Worm (Caenorhabditis elegans) whole organism, mixed stage, embryonic: ENCODE data around the gene cwp-4.
A peak's percentile ranks its signal among the peaks of the same experiment; 100 is the strongest.

Experiments
- M03D4.4 ChIP-seq: sonication (generic microtip); optimal IDR thresholded peaks from 2 replicates; lab custom pipeline; 2017; ENCODE audit warnings: mild to moderate bottlenecking, missing genetic modification characterization, missing compliant biosample characterization
- bed-3 ChIP-seq: fragments of 200-800 bp; sonication (Bioruptor generic); optimal IDR thresholded peaks from 3 replicates; lab custom pipeline; 2018; ENCODE audit warnings: mild to moderate bottlenecking, missing genetic modification characterization, moderate library complexity, missing compliant biosample characterization
- blmp-1 ChIP-seq: fragments of 150-350 bp; optimal IDR thresholded peaks from 2 replicates; lab custom pipeline; 2014; ENCODE audit warnings: missing biosample characterization, missing genetic modification characterization
- ceh-39 ChIP-seq: fragments of 150-350 bp; optimal IDR thresholded peaks from 2 replicates; lab custom pipeline; 2014; ENCODE audit warnings: missing biosample characterization, missing genetic modification characterization
- ceh-43 ChIP-seq: fragments of 200-800 bp; sonication (Bioruptor generic); optimal IDR thresholded peaks from 2 replicates; lab custom pipeline; 2018; ENCODE audit warnings: mild to moderate bottlenecking, missing genetic modification characterization, moderate library complexity, missing compliant biosample characterization
- ceh-83 ChIP-seq: fragments of 200-800 bp; sonication (Bioruptor generic); optimal IDR thresholded peaks from 2 replicates; lab custom pipeline; 2018; ENCODE audit warnings: mild to moderate bottlenecking, missing genetic modification characterization, missing compliant biosample characterization
- ces-1 ChIP-seq: fragments of 150-350 bp; optimal IDR thresholded peaks from 2 replicates; lab custom pipeline; 2014; ENCODE audit warnings: missing biosample characterization, missing genetic modification reagents, missing genetic modification characterization
- cnd-1 ChIP-seq: fragments of 200-800 bp; sonication (Bioruptor generic); optimal IDR thresholded peaks from 2 replicates; lab custom pipeline; 2018; ENCODE audit warnings: mild to moderate bottlenecking, missing genetic modification characterization, missing compliant biosample characterization
- drap-1 ChIP-seq: fragments of 200-800 bp; sonication (Bioruptor generic); optimal IDR thresholded peaks from 3 replicates; lab custom pipeline; 2018; ENCODE audit warnings: mild to moderate bottlenecking, missing genetic modification characterization, missing compliant biosample characterization
- elt-1 ChIP-seq: sonication (generic microtip); optimal IDR thresholded peaks from 2 replicates; lab custom pipeline; 2017; ENCODE audit warnings: missing genetic modification characterization, mild to moderate bottlenecking, missing compliant biosample characterization, antibody characterized with exemption, moderate library complexity, borderline replicate concordance; ENCODE audit not compliant: insufficient read depth
- elt-3 ChIP-seq: fragments of 150-350 bp; optimal IDR thresholded peaks from 2 replicates; lab custom pipeline; 2014; ENCODE audit warnings: missing biosample characterization, missing genetic modification characterization
- flh-1 ChIP-seq: fragments of 200-800 bp; sonication (Bioruptor generic); optimal IDR thresholded peaks from 2 replicates; lab custom pipeline; 2018; ENCODE audit warnings: mild to moderate bottlenecking, missing genetic modification characterization, moderate library complexity, missing compliant biosample characterization
- ham-2 ChIP-seq: fragments of 200-800 bp; sonication (Bioruptor generic); optimal IDR thresholded peaks from 2 replicates; lab custom pipeline; 2018; ENCODE audit warnings: mild to moderate bottlenecking, missing genetic modification characterization, missing compliant biosample characterization
- lin-32 ChIP-seq: fragments of 200-800 bp; sonication (Bioruptor generic); optimal IDR thresholded peaks from 2 replicates; lab custom pipeline; 2018; ENCODE audit warnings: mild to moderate bottlenecking, missing genetic modification characterization, missing compliant biosample characterization
- lsy-2 ChIP-seq: fragments of 150-350 bp; optimal IDR thresholded peaks from 2 replicates; lab custom pipeline; 2014; ENCODE audit warnings: missing biosample characterization, missing genetic modification characterization
- mab-5 ChIP-seq: fragments of 150-350 bp; optimal IDR thresholded peaks from 2 replicates; lab custom pipeline; 2014; ENCODE audit warnings: missing biosample characterization, missing genetic modification characterization
- mls-2 ChIP-seq: sonication (generic microtip); optimal IDR thresholded peaks from 2 replicates; lab custom pipeline; 2016; ENCODE audit warnings: mild to moderate bottlenecking, missing genetic modification characterization, moderate library complexity, missing compliant biosample characterization
- nhr-12 ChIP-seq: fragments of 150-350 bp; optimal IDR thresholded peaks from 2 replicates; lab custom pipeline; 2014; ENCODE audit warnings: missing biosample characterization, missing genetic modification characterization
- nhr-2 ChIP-seq: fragments of 150-350 bp; optimal IDR thresholded peaks from 2 replicates; lab custom pipeline; 2014; ENCODE audit warnings: missing biosample characterization, missing genetic modification characterization
- nhr-237 ChIP-seq: fragments of 150-350 bp; optimal IDR thresholded peaks from 2 replicates; lab custom pipeline; 2014; ENCODE audit warnings: missing biosample characterization, missing genetic modification characterization
- nhr-28 ChIP-seq: fragments of 150-350 bp; optimal IDR thresholded peaks from 2 replicates; lab custom pipeline; 2014; ENCODE audit warnings: missing biosample characterization, missing genetic modification characterization
- nhr-76 ChIP-seq: sonication (generic microtip); optimal IDR thresholded peaks from 2 replicates; lab custom pipeline; 2017; ENCODE audit warnings: missing biosample characterization, missing genetic modification characterization
- pha-4 ChIP-seq: fragments of 150-350 bp; optimal IDR thresholded peaks from 2 replicates; lab custom pipeline; 2018; ENCODE audit warnings: missing biosample characterization, missing genetic modification reagents, missing genetic modification characterization
- sem-2 ChIP-seq: fragments of 200-800 bp; sonication (Bioruptor generic); optimal IDR thresholded peaks from 2 replicates; lab custom pipeline; 2018; ENCODE audit warnings: mild to moderate bottlenecking, missing genetic modification characterization, missing compliant biosample characterization
- snpc-4 ChIP-seq: fragments of 150-350 bp; optimal IDR thresholded peaks from 2 replicates; lab custom pipeline; 2014; ENCODE audit warnings: missing biosample characterization, missing genetic modification characterization
- sptf-1 ChIP-seq: sonication (generic microtip); optimal IDR thresholded peaks from 2 replicates; lab custom pipeline; 2017; ENCODE audit warnings: mild to moderate bottlenecking, missing genetic modification characterization, moderate library complexity, missing compliant biosample characterization
- tbx-8 ChIP-seq: fragments of 200-800 bp; sonication (Bioruptor generic); optimal IDR thresholded peaks from 2 replicates; lab custom pipeline; 2018; ENCODE audit warnings: mild to moderate bottlenecking, missing genetic modification characterization, moderate library complexity, missing compliant biosample characterization
- unc-39 ChIP-seq: fragments of 150-350 bp; optimal IDR thresholded peaks from 2 replicates; lab custom pipeline; 2014; ENCODE audit warnings: missing biosample characterization, missing genetic modification characterization
- unc-62 ChIP-seq: fragments of 150-350 bp; optimal IDR thresholded peaks from 2 replicates; lab custom pipeline; 2014; ENCODE audit warnings: missing biosample characterization, missing genetic modification reagents, missing genetic modification characterization
- zip-8 ChIP-seq: fragments of 150-350 bp; optimal IDR thresholded peaks from 2 replicates; lab custom pipeline; 2014; ENCODE audit warnings: missing biosample characterization, missing genetic modification characterization
- ztf-11 ChIP-seq: fragments of 150-350 bp; optimal IDR thresholded peaks from 2 replicates; lab custom pipeline; 2014; ENCODE audit warnings: missing biosample characterization, missing genetic modification characterization

Gene cwp-4

ce11 chrV:5036364-5036763 is 17.1 kb upstream of the cwp-4 start, which contains the start of gene K11D12.7:
TSS of gene K11D12.7 (minus strand) at chrV:5036464.
- TF ChIP-seq lsy-2 (tag; lab: Kevin White, UChicago), result no peak
- TF ChIP-seq bed-3, result no peak
- TF ChIP-seq flh-1 (GFP tag; lab: Kevin White, UChicago), result no peak
- TF ChIP-seq snpc-4, result no peak
- TF ChIP-seq M03D4.4, result no peak
- no peak for TF ChIP-seq drap-1 (GFP tag; lab: Kevin White, UChicago)
- no peak for TF ChIP-seq elt-3
- TF ChIP-seq ztf-11 (tag; lab: Kevin White, UChicago), result no peak
- TF ChIP-seq sem-2 (GFP tag; lab: Kevin White, UChicago), result no peak
- TF ChIP-seq tbx-8 (GFP tag; lab: Kevin White, UChicago), result no peak
- TF ChIP-seq nhr-12 (tag; lab: Kevin White, UChicago), result no peak
- TF ChIP-seq lin-32, result no peak
- no peak for TF ChIP-seq ces-1 (GFP tag; lab: Kevin White, UChicago)

- TF ChIP-seq ceh-83 (GFP tag; lab: Kevin White, UChicago), result no peak
- peak; percentile 53 for TF ChIP-seq elt-1
- peak; percentile 4 for TF ChIP-seq nhr-2 (tag; lab: Kevin White, UChicago)
Measured at ce11 chrV:5038449-5038848, 15.0 kb upstream of the cwp-4 start.

- no peak for TF ChIP-seq unc-62 (GFP tag; lab: Kevin White, UChicago)
- TF ChIP-seq ceh-39, result no peak
- no peak for TF ChIP-seq ztf-11 (tag; lab: Kevin White, UChicago)
- TF ChIP-seq elt-1, result no peak
- no peak for TF ChIP-seq mls-2 (tag; lab: Kevin White, UChicago)
- TF ChIP-seq pha-4, result no peak
- no peak for TF ChIP-seq zip-8 (tag; lab: Kevin White, UChicago)
- TF ChIP-seq sptf-1 (tag; lab: Kevin White, UChicago), result no peak
- no peak for TF ChIP-seq ceh-43 (GFP tag; lab: Kevin White, UChicago)
- no peak for TF ChIP-seq blmp-1 (tag; lab: Kevin White, UChicago)
- TF ChIP-seq cnd-1 (tag; lab: Kevin White, UChicago), result no peak
- TF ChIP-seq nhr-28 (tag; lab: Kevin White, UChicago), result no peak
- TF ChIP-seq lsy-2 (tag; lab: Kevin White, UChicago), result no peak
- no peak for TF ChIP-seq drap-1 (GFP tag; lab: Kevin White, UChicago)
- no peak for TF ChIP-seq lin-32
- TF ChIP-seq ham-2 (GFP tag; lab: Kevin White, UChicago), result no peak
- no peak for TF ChIP-seq mab-5
- TF ChIP-seq nhr-12 (tag; lab: Kevin White, UChicago), result no peak
- TF ChIP-seq ceh-83 (GFP tag; lab: Kevin White, UChicago), result no peak
Measured at ce11 chrV:5039559-5039958, 13.9 kb upstream of the cwp-4 start, which contains the start of gene K11D12.11. TSS of gene K11D12.11 (minus strand) at chrV:5039600.

ce11 chrV:5040925-5041324 is 12.5 kb upstream of the cwp-4 start, which contains the start of gene K11D12.8:
TSS of gene K11D12.8 (minus strand) at chrV:5041001.
- TF ChIP-seq nhr-12 (tag; lab: Kevin White, UChicago), result no peak
- no peak for TF ChIP-seq unc-39
- no peak for TF ChIP-seq pha-4
- TF ChIP-seq sem-2 (GFP tag; lab: Kevin White, UChicago), result no peak
- TF ChIP-seq lin-32, result no peak
- no peak for TF ChIP-seq M03D4.4
- TF ChIP-seq nhr-28 (tag; lab: Kevin White, UChicago), result no peak

ce11 chrV:5046103-5046502 is 7.3 kb upstream of the cwp-4 start, which contains the start of gene exc-14:
TSS of gene exc-14 (minus strand) at chrV:5046203.
- TF ChIP-seq bed-3, result no peak
- TF ChIP-seq, all 35 proteins: peak for 0

- TF ChIP-seq nhr-237 (tag; lab: Kevin White, UChicago), result no peak
- TF ChIP-seq nhr-76, result no peak
- no peak for TF ChIP-seq ztf-11 (tag; lab: Kevin White, UChicago)
- TF ChIP-seq bed-3, result no peak
- no peak for TF ChIP-seq lin-32
- TF ChIP-seq snpc-4, result no peak
- TF ChIP-seq sem-2 (GFP tag; lab: Kevin White, UChicago), result no peak
- no peak for TF ChIP-seq mls-2 (tag; lab: Kevin White, UChicago)
- no peak for TF ChIP-seq ceh-39
- no peak for TF ChIP-seq sptf-1 (tag; lab: Kevin White, UChicago)
- no peak for TF ChIP-seq elt-1
- TF ChIP-seq nhr-2 (tag; lab: Kevin White, UChicago), result no peak
Measured at ce11 chrV:5046558-5046957, 6.9 kb upstream of the cwp-4 start.
